Fruit fly (Drosophila melanogaster): ENCODE data around the gene CG7888.

The CG7888 gene

DNA sequence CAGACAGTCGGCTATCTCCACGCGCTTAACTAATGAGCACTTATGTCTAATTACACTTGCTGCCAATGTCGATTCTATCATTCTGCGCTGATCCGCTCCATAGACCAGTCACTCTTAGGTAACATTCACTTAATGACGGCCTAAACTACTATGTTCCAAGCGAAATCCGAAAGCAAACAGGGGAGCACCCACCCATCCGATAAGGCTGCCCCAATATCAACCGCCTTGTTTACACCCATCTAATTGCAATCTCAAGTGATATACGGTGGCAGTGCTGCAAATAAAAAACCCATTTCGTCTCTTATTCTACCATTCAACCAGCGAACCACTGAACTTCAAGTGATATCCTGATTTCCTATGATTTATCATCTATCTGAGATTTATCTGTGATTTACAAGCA lies 4.4 kb upstream of the CG7888 start (continued):
- TF ChIP-seq luna (GFP tag; optimal IDR thresholded peaks at IDR 0.05) (peak; percentile 3), Awh (GFP tag; IDR thresholded peaks at IDR 0.05) (peak; percentile 23; the same call in 1 of the 2 replicates), repo (GFP tag; optimal IDR thresholded peaks at IDR 0.05) (no peak), ci (GFP tag; IDR thresholded peaks at IDR 0.05) (peak; percentile 36; the same call in 1 of the 3 replicates), D19B (GFP tag; optimal IDR thresholded peaks at IDR 0.05) (no peak), Lpt (GFP tag; optimal IDR thresholded peaks at IDR 0.05) (no peak), grau (tag; optimal IDR thresholded peaks at IDR 0.05) (peak; percentile 5), zen2 (GFP tag; IDR thresholded peaks at IDR 0.05; ENCODE audit: partially characterized antibody) (no peak), CG13424 (tag; optimal IDR thresholded peaks at IDR 0.05) (no peak), eyg (GFP tag; optimal IDR thresholded peaks at IDR 0.05) (peak; percentile 4), Meics (GFP tag; optimal IDR thresholded peaks at IDR 0.05) (peak; percentile 54), exex (tag; optimal IDR thresholded peaks at IDR 0.05) (peak; percentile 91), CG6683 (GFP tag; optimal IDR thresholded peaks at IDR 0.05) (peak; percentile 27), CG3281 (GFP tag; optimal IDR thresholded peaks at IDR 0.05) (peak; percentile 64), wek (GFP tag; optimal IDR thresholded peaks at IDR 0.05) (peak; percentile 37), Side (GFP tag; optimal IDR thresholded peaks at IDR 0.05) (no peak), grn (GFP tag; optimal IDR thresholded peaks at IDR 0.05) (peak; percentile 40), croc (GFP tag; conservative IDR thresholded peaks at IDR 0.05) (no peak), Nf-YC (tag; optimal IDR thresholded peaks at IDR 0.05) (peak; percentile 51), Med (GFP tag) (peak; percentile 42), lab (GFP tag; optimal IDR thresholded peaks at IDR 0.05) (peak; percentile 87), ems (GFP tag; optimal IDR thresholded peaks at IDR 0.05) (no peak), Atf6 (GFP tag; IDR thresholded peaks at IDR 0.05) (peak; percentile 43; the same call in 1 of the 2 replicates), CrebB (tag; optimal IDR thresholded peaks at IDR 0.05) (peak; percentile 61), nau (GFP tag; optimal IDR thresholded peaks at IDR 0.05) (peak; percentile 45), NFAT (GFP tag; IDR thresholded peaks at IDR 0.05) (no peak), CG12104 (GFP tag; optimal IDR thresholded peaks at IDR 0.05) (no peak), CG8944 (GFP tag; optimal IDR thresholded peaks at IDR 0.05) (no peak), CG8388 (GFP tag; optimal IDR thresholded peaks at IDR 0.05) (no peak), Hmr (GFP tag; optimal IDR thresholded peaks at IDR 0.05) (peak; percentile 62), CG17328 (GFP tag; IDR thresholded peaks at IDR 0.05) (no peak), CG3995 (GFP tag; optimal IDR thresholded peaks at IDR 0.05) (peak; percentile 4), Trl (optimal IDR thresholded peaks at IDR 0.05) (no peak), Trl (GFP tag; optimal IDR thresholded peaks at IDR 0.05) (no peak), CG10209 (GFP tag; optimal IDR thresholded peaks at IDR 0.05) (peak; percentile 29), Rfx (GFP tag; IDR thresholded peaks at IDR 0.05) (peak; percentile 31; the same call in 1 of the 2 replicates), slou (GFP tag; optimal IDR thresholded peaks at IDR 0.05) (no peak), CG13287 (GFP tag; IDR thresholded peaks at IDR 0.05; ENCODE audit: partially characterized antibody) (no peak), ase (GFP tag; IDR thresholded peaks at IDR 0.05) (no peak), pfk (GFP tag; optimal IDR thresholded peaks at IDR 0.05) (peak; percentile 28), stc (GFP tag; IDR thresholded peaks at IDR 0.05) (no peak), CG6854 (GFP tag; optimal IDR thresholded peaks at IDR 0.05) (peak; percentile 36), Adf1 (GFP tag; IDR thresholded peaks at IDR 0.05) (no peak), CG15011 (GFP tag; optimal IDR thresholded peaks at IDR 0.05) (peak; percentile 32), Hey (tag; optimal IDR thresholded peaks at IDR 0.05) (peak; percentile 64), ssp (GFP tag; IDR thresholded peaks at IDR 0.05) (no peak), pum (GFP tag; optimal IDR thresholded peaks at IDR 0.05) (no peak), MTF-1 (GFP tag; optimal IDR thresholded peaks at IDR 0.05; ENCODE audit: borderline replicate concordance) (peak; percentile 43), CG16813 (GFP tag; IDR thresholded peaks at IDR 0.05; ENCODE audit: partially characterized antibody) (no peak), CG2678 (tag; optimal IDR thresholded peaks at IDR 0.05) (peak; percentile 59), bab2 (GFP tag; optimal IDR thresholded peaks at IDR 0.05) (no peak), mam (GFP tag; optimal IDR thresholded peaks at IDR 0.05) (no peak)

Data from whole organism, embryonic.